Worm (Caenorhabditis elegans) whole organism, young adult: ENCODE measurements around the gene rab-14.

Experiments
- Y79H2A.3 ChIP-seq: fragments of 200-800 bp; sonication (Bioruptor generic); conservative IDR thresholded peaks from 2 replicates; pipeline ENCODE4 v1.3.6; 2022; ENCODE audit warnings: missing genetic modification reagents, missing genetic modification characterization, missing compliant biosample characterization
- nfyb-1 ChIP-seq: fragments of 200-800 bp; sonication (Bioruptor generic); IDR thresholded peaks from 2 replicates; pipeline ENCODE4 v1.3.6; 2022; ENCODE audit warnings: missing genetic modification reagents, missing genetic modification characterization, missing compliant biosample characterization

ce11 chrX:15599925-15600324 is 6.5 kb downstream of the rab-14 start:
- TF ChIP-seq Y79H2A.3 (GFP tag; lab: Robert Waterston, UW) (no peak), nfyb-1 (GFP tag; lab: Robert Waterston, UW) (no peak)
